Fruit fly (Drosophila melanogaster): ENCODE data around the gene CG33552.

DNA sequence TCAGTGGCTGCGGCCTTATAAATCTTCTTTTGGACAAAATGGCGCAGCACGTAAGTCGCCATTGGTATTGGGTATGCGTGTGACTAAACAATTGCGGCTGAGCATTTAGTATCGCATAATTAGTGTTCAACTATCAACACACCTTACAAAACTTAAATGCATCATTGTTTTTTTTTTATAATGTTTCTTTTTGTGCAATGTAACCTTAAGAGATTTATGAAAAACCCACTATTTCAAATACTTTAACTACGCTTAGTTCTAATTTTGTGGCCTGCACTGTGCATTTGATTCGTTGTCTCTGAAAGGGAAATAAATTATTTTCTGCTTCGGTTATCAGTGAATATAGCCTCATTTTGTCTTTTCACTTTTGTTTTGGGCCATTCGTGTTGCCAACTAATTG, 38.3 kb upstream of the CG33552 start:
- TF ChIP-seq pan (optimal IDR thresholded peaks at IDR 0.05) (no peak), psq (optimal IDR thresholded peaks at IDR 0.05) (no peak), EcR (GFP tag; optimal IDR thresholded peaks at IDR 0.05) (no peak), usp (GFP tag; optimal IDR thresholded peaks at IDR 0.05) (no peak), Dll (optimal IDR thresholded peaks at IDR 0.05) (no peak)
